Worm (Caenorhabditis elegans) whole organism, L4 larva: Measurements from ENCODE around the gene mec-10.

ENCODE experiments used
- D1046.2 ChIP-seq: fragments of 200-800 bp; sonication (Bioruptor generic); IDR thresholded peaks from 2 replicates; pipeline ENCODE4 v1.3.6; 2022; ENCODE audit warnings: missing genetic modification characterization, missing compliant biosample characterization
- F10B5.3 ChIP-seq: sonication (generic microtip); optimal IDR thresholded peaks from 2 replicates; lab custom pipeline; 2016; ENCODE audit warnings: mild to moderate bottlenecking, missing genetic modification characterization, missing compliant biosample characterization
- F49E8.2 ChIP-seq: sonication (generic microtip); optimal IDR thresholded peaks from 2 replicates; lab custom pipeline; 2016; ENCODE audit warnings: missing compliant biosample characterization, mild to moderate bottlenecking, missing genetic modification characterization, borderline replicate concordance
- R02D3.7 ChIP-seq: fragments of 150-350 bp; sonication (generic microtip); optimal IDR thresholded peaks from 3 replicates; lab custom pipeline; 2014; ENCODE audit warnings: missing biosample characterization, missing genetic modification characterization
- T26A8.4 ChIP-seq: fragments of 200-800 bp; sonication (Bioruptor generic); IDR thresholded peaks from 2 replicates; pipeline ENCODE4 v1.3.6; 2022; ENCODE audit warnings: missing genetic modification characterization, missing compliant biosample characterization
- Y5F2A.4 ChIP-seq: fragments of 200-800 bp; sonication (Bioruptor generic); optimal IDR thresholded peaks from 2 replicates; lab custom pipeline; 2018; ENCODE audit warnings: mild to moderate bottlenecking, missing genetic modification characterization, missing compliant biosample characterization
- aha-1 ChIP-seq: fragments of 150-350 bp; peaks from one replicate; lab custom pipeline; 2014; ENCODE audit warnings: missing biosample characterization, missing genetic modification characterization
- arid-1 ChIP-seq: fragments of 200-800 bp; sonication (Bioruptor generic); conservative IDR thresholded peaks from 2 replicates; pipeline ENCODE4 v1.3.6; 2022; ENCODE audit warnings: missing genetic modification reagents, missing genetic modification characterization, missing compliant biosample characterization
- ceh-20 ChIP-seq: fragments of 200-800 bp; sonication (Bioruptor generic); IDR thresholded peaks from 2 replicates; pipeline ENCODE4 v1.3.6; 2022; ENCODE audit warnings: missing genetic modification reagents, missing genetic modification characterization, missing compliant biosample characterization
- daf-16 ChIP-seq, 3 experiments: sonication (generic microtip); optimal IDR thresholded peaks; 2 replicates each; lab custom pipeline; 2016 to 2017; ENCODE audit warnings: missing genetic modification characterization in 3 of 3, missing genetic modification reagents in 3 of 3, mild to moderate bottlenecking in 2 of 3, missing compliant biosample characterization in 2 of 3, missing biosample characterization in 1 of 3, moderate library complexity in 1 of 3
- daf-8 ChIP-seq: fragments of 200-800 bp; sonication (Bioruptor generic); IDR thresholded peaks from 2 replicates; pipeline ENCODE4 v1.3.6; 2022; ENCODE audit warnings: missing genetic modification characterization, missing compliant biosample characterization
- dpl-1 ChIP-seq: fragments of 150-350 bp; optimal IDR thresholded peaks from 2 replicates; lab custom pipeline; 2014; ENCODE audit warnings: missing biosample characterization, missing genetic modification reagents, missing genetic modification characterization
- dve-1 ChIP-seq: sonication (generic microtip); optimal IDR thresholded peaks from 2 replicates; lab custom pipeline; 2017; ENCODE audit warnings: antibody characterized with exemption, mild to moderate bottlenecking, missing genetic modification characterization, missing compliant biosample characterization; ENCODE audit not compliant: insufficient read depth
- egl-27 ChIP-seq: sonication (generic microtip); optimal IDR thresholded peaks from 3 replicates; lab custom pipeline; 2017; ENCODE audit warnings: missing biosample characterization, missing genetic modification reagents, missing genetic modification characterization
- fkh-10 ChIP-seq: fragments of 150-350 bp; optimal IDR thresholded peaks from 2 replicates; lab custom pipeline; 2014; ENCODE audit warnings: missing biosample characterization, missing genetic modification reagents, missing genetic modification characterization
- gei-8 ChIP-seq: fragments of 200-800 bp; sonication (Bioruptor generic); optimal IDR thresholded peaks from 2 replicates; lab custom pipeline; 2018; ENCODE audit warnings: mild to moderate bottlenecking, missing genetic modification characterization, missing compliant biosample characterization
- hif-1 ChIP-seq, 2 experiments: sonication (generic microtip); optimal IDR thresholded peaks; 2 replicates each; lab custom pipeline; 2016 to 2017; ENCODE audit warnings: missing compliant biosample characterization in 2 of 2, missing genetic modification characterization in 2 of 2, missing genetic modification reagents in 2 of 2, missing genotype in 2 of 2, mild to moderate bottlenecking in 1 of 2
- hlh-11 ChIP-seq: fragments of 200-800 bp; sonication (Bioruptor generic); optimal IDR thresholded peaks from 2 replicates; lab custom pipeline; 2018; ENCODE audit warnings: mild to moderate bottlenecking, missing genetic modification characterization, missing compliant biosample characterization
- hlh-30 ChIP-seq: sonication (generic microtip); optimal IDR thresholded peaks from 2 replicates; lab custom pipeline; 2017; ENCODE audit warnings: antibody characterized with exemption, mild to moderate bottlenecking, missing genetic modification characterization, missing compliant biosample characterization; ENCODE audit not compliant: insufficient read depth
- hmg-1.1 ChIP-seq: fragments of 200-800 bp; sonication (Bioruptor generic); IDR thresholded peaks from 2 replicates; pipeline ENCODE4 v1.3.6; 2022; ENCODE audit warnings: missing genetic modification reagents, missing genetic modification characterization, missing compliant biosample characterization
- lin-13 ChIP-seq: fragments of 150-350 bp; optimal IDR thresholded peaks from 2 replicates; lab custom pipeline; 2014; ENCODE audit warnings: missing biosample characterization, missing genetic modification reagents, missing genetic modification characterization
- lsy-2 ChIP-seq, 2 experiments: fragments of 150-350 bp in 1 of 2; sonication (generic microtip) in 1 of 2; optimal IDR thresholded peaks; 2 replicates each; lab custom pipeline; 2014 to 2017; ENCODE audit warnings: missing biosample characterization in 2 of 2, missing genetic modification characterization in 2 of 2
- mdl-1 ChIP-seq, 2 experiments: fragments of 150-350 bp in 1 of 2; sonication (generic microtip) in 1 of 2; optimal IDR thresholded peaks; 2 replicates each; lab custom pipeline; 2014 to 2017; ENCODE audit warnings: missing biosample characterization in 2 of 2, missing genetic modification characterization in 2 of 2
- mdt-29 ChIP-seq: fragments of 200-800 bp; sonication (Bioruptor generic); IDR thresholded peaks from 2 replicates; pipeline ENCODE4 v1.3.6; 2022; ENCODE audit warnings: missing genetic modification reagents, missing genetic modification characterization, missing compliant biosample characterization
- mep-1 ChIP-seq: fragments of 150-350 bp; sonication (generic microtip); optimal IDR thresholded peaks from 3 replicates; lab custom pipeline; 2014; ENCODE audit warnings: missing biosample characterization, missing genetic modification characterization
- mes-2 ChIP-seq: sonication (generic microtip); optimal IDR thresholded peaks from 2 replicates; lab custom pipeline; 2016; ENCODE audit warnings: missing genotype, mild to moderate bottlenecking, missing genetic modification characterization, missing compliant biosample characterization; ENCODE audit not compliant: poor library complexity, severe bottlenecking
- nhr-102 ChIP-seq: sonication (generic microtip); optimal IDR thresholded peaks from 2 replicates; lab custom pipeline; 2016; ENCODE audit warnings: mild to moderate bottlenecking, missing genetic modification characterization, moderate library complexity, missing compliant biosample characterization
- nhr-237 ChIP-seq: sonication (generic microtip); optimal IDR thresholded peaks from 2 replicates; lab custom pipeline; 2017; ENCODE audit warnings: missing biosample characterization, missing genetic modification characterization
- nhr-25 ChIP-seq: sonication (generic microtip); optimal IDR thresholded peaks from 2 replicates; lab custom pipeline; 2017; ENCODE audit warnings: missing genetic modification characterization, mild to moderate bottlenecking, missing compliant biosample characterization, antibody characterized with exemption, moderate library complexity, borderline replicate concordance; ENCODE audit not compliant: insufficient read depth
- nhr-28 ChIP-seq: fragments of 150-350 bp; optimal IDR thresholded peaks from 2 replicates; lab custom pipeline; 2014; ENCODE audit warnings: missing biosample characterization, missing genetic modification characterization
- nhr-41 ChIP-seq: fragments of 200-800 bp; sonication (Bioruptor generic); IDR thresholded peaks from 2 replicates; pipeline ENCODE4 v1.3.6; 2022; ENCODE audit warnings: missing genetic modification reagents, missing genetic modification characterization, missing compliant biosample characterization
- nhr-42 ChIP-seq: fragments of 200-800 bp; sonication (Bioruptor generic); IDR thresholded peaks from 2 replicates; pipeline ENCODE4 v1.3.6; 2022; ENCODE audit warnings: missing genetic modification characterization, missing compliant biosample characterization
- nhr-6 ChIP-seq: fragments of 150-350 bp; optimal IDR thresholded peaks from 2 replicates; lab custom pipeline; 2014; ENCODE audit warnings: missing biosample characterization, missing genetic modification characterization
- nhr-76 ChIP-seq: fragments of 150-350 bp; optimal IDR thresholded peaks from 2 replicates; lab custom pipeline; 2014; ENCODE audit warnings: missing biosample characterization, missing genetic modification characterization
- nhr-77 ChIP-seq: fragments of 150-350 bp; optimal IDR thresholded peaks from 2 replicates; lab custom pipeline; 2014; ENCODE audit warnings: missing biosample characterization, missing genetic modification characterization
- pha-4 ChIP-seq, 2 experiments: fragments of 150-350 bp in 1 of 2; fragments of 200-800 bp in 1 of 2; sonication (Bioruptor generic) in 1 of 2; IDR thresholded peaks in 1 of 2; optimal IDR thresholded peaks in 1 of 2; 2 replicates each; pipeline versions ENCODE4 v1.3.6 to Lab custom; 2014 to 2022; ENCODE audit warnings: missing genetic modification characterization in 2 of 2, missing genetic modification reagents in 2 of 2, missing biosample characterization in 1 of 2, missing compliant biosample characterization in 1 of 2
- pqm-1 ChIP-seq: sonication (generic microtip); optimal IDR thresholded peaks from 2 replicates; lab custom pipeline; 2017; ENCODE audit warnings: missing biosample characterization, missing genetic modification characterization
- rbr-2 ChIP-seq: sonication (generic microtip); optimal IDR thresholded peaks from 2 replicates; lab custom pipeline; 2016; ENCODE audit warnings: missing genotype, missing genetic modification characterization, missing compliant biosample characterization
- skn-1 ChIP-seq: fragments of 150-350 bp; optimal IDR thresholded peaks from 2 replicates; lab custom pipeline; 2014; ENCODE audit warnings: missing biosample characterization, missing genetic modification characterization
- zfp-2 ChIP-seq: sonication (generic microtip); optimal IDR thresholded peaks from 2 replicates; lab custom pipeline; 2016; ENCODE audit warnings: mild to moderate bottlenecking, missing genetic modification characterization, missing compliant biosample characterization
- ztf-11 ChIP-seq: fragments of 150-350 bp; optimal IDR thresholded peaks from 2 replicates; lab custom pipeline; 2014; ENCODE audit warnings: missing biosample characterization, missing genetic modification characterization

The mec-10 gene

ce11 chrX:8423633-8424032, 46.5 kb downstream of the mec-10 start, which contains the start of gene tth-1:
Gene tth-1, minus strand, starts transcription at chrX:8423733.
- TF ChIP-seq nhr-6: peak; percentile 9
- TF ChIP-seq mdl-1 (tag; optimal IDR thresholded peaks at IDR 0.05; lab: Kevin White, UChicago): no peak
- TF ChIP-seq nhr-76 (tag; lab: Kevin White, UChicago): no peak
- TF ChIP-seq nhr-25: no peak
- peak; percentile 4 for TF ChIP-seq dve-1
- TF ChIP-seq mes-2 (tag; lab: Kevin White, UChicago): peak; percentile 3
- no peak for TF ChIP-seq nhr-237 (tag; lab: Kevin White, UChicago)
- TF ChIP-seq nhr-41 (GFP tag; lab: Robert Waterston, UW): no peak

ce11 chrX:8423199-8423598, 46.9 kb downstream of the mec-10 start:
- TF ChIP-seq ceh-20 (no peak), hlh-30 (tag; lab: Kevin White, UChicago) (peak; percentile 52), dve-1 (peak; percentile 44), nhr-28 (tag; lab: Kevin White, UChicago) (peak; percentile 53), daf-16 (GFP tag; optimal IDR thresholded peaks at IDR 0.05; lab: Kevin White, UChicago) (no peak), daf-16 (tag; optimal IDR thresholded peaks at IDR 0.05; lab: Kevin White, UChicago) (peak; percentile 88), hif-1 (tag; optimal IDR thresholded peaks at IDR 0.05; lab: Kevin White, UChicago) (no peak), nhr-77 (tag; lab: Kevin White, UChicago) (peak; percentile 31), daf-8 (no peak), F49E8.2 (no peak), mdl-1 (tag; optimal IDR thresholded peaks at IDR 0.05; lab: Kevin White, UChicago) (no peak), pqm-1 (tag; lab: Kevin White, UChicago) (peak; percentile 27), mdt-29 (GFP tag; lab: Robert Waterston, UW) (no peak), zfp-2 (tag; lab: Kevin White, UChicago) (no peak)

ce11 chrX:8422020-8422419, 48.1 kb downstream of the mec-10 start, which contains the start of gene tag-123:
Gene tag-123, minus strand, starts transcription at chrX:8422055.
- TF ChIP-seq fkh-10 (GFP tag; lab: Kevin White, UChicago) (peak; percentile 46), skn-1 (no peak), nhr-77 (tag; lab: Kevin White, UChicago) (peak; percentile 9), hmg-1.1 (GFP tag; lab: Robert Waterston, UW) (no peak), aha-1 (tag; lab: Kevin White, UChicago) (peak; percentile 98), gei-8 (GFP tag; lab: Kevin White, UChicago) (no peak), D1046.2 (no peak), dpl-1 (peak; percentile 59), nhr-42 (GFP tag; lab: Robert Waterston, UW) (no peak), arid-1 (GFP tag; lab: Robert Waterston, UW) (0 out of 2 replicates have a peak, but pooled peaks have one; percentile 15), nhr-102 (tag; lab: Kevin White, UChicago) (peak; percentile 2), hif-1 (tag; optimal IDR thresholded peaks at IDR 0.05; lab: Kevin White, UChicago) (peak in 1 of 2 experiments; percentile 47), nhr-25 (peak; percentile 7), ztf-11 (tag; lab: Kevin White, UChicago) (no peak), R02D3.7 (tag; lab: Kevin White, UChicago) (peak; percentile 53), T26A8.4 (GFP tag; lab: Robert Waterston, UW) (0 out of 2 replicates have a peak, but pooled peaks have one; percentile 19), Y5F2A.4 (no peak), nhr-6 (peak; percentile 71), F49E8.2 (no peak), pha-4 (GFP tag; IDR thresholded peaks at IDR 0.05; lab: Robert Waterston, UW) (0 out of 2 replicates have a peak, but pooled peaks have one; percentile 9), pha-4 (tag; optimal IDR thresholded peaks at IDR 0.05; lab: Kevin White, UChicago) (peak; percentile 68), rbr-2 (peak; percentile 40), mep-1 (tag; lab: Kevin White, UChicago) (peak; percentile 74), hlh-11 (peak; percentile 32), lsy-2 (tag; optimal IDR thresholded peaks at IDR 0.05; lab: Kevin White, UChicago) (peak in 1 of 2 experiments; percentile 73), daf-16 (GFP tag; optimal IDR thresholded peaks at IDR 0.05; lab: Kevin White, UChicago) (no peak), daf-16 (tag; optimal IDR thresholded peaks at IDR 0.05; lab: Kevin White, UChicago) (peak; percentile 51), hlh-30 (tag; lab: Kevin White, UChicago) (peak; percentile 56), nhr-28 (tag; lab: Kevin White, UChicago) (peak; percentile 16), egl-27 (no peak), mes-2 (tag; lab: Kevin White, UChicago) (peak; percentile 77), F10B5.3 (tag; lab: Kevin White, UChicago) (peak; percentile 37), lin-13 (GFP tag; lab: Kevin White, UChicago) (peak; percentile 26), dve-1 (peak; percentile 69)
- TF ChIP-seq, all 104 proteins: peak for 23
